Worm (Caenorhabditis elegans) whole organism, L4 larva: ENCODE measurements around the gene adh-1.
A peak's percentile ranks its signal among the peaks of the same experiment; 100 is the strongest.

Source experiments
- D1046.2 ChIP-seq: fragments of 200-800 bp; sonication (Bioruptor generic); IDR thresholded peaks from 2 replicates; pipeline ENCODE4 v1.3.6; 2022; ENCODE audit warnings: missing genetic modification characterization, missing compliant biosample characterization
- T20F7.1 ChIP-seq: fragments of 200-800 bp; sonication (Bioruptor generic); optimal IDR thresholded peaks from 2 replicates; lab custom pipeline; 2018; ENCODE audit warnings: mild to moderate bottlenecking, missing genetic modification characterization, missing compliant biosample characterization
- Y5F2A.4 ChIP-seq: fragments of 200-800 bp; sonication (Bioruptor generic); optimal IDR thresholded peaks from 2 replicates; lab custom pipeline; 2018; ENCODE audit warnings: mild to moderate bottlenecking, missing genetic modification characterization, missing compliant biosample characterization
- Y75B8A.6 ChIP-seq: fragments of 200-800 bp; sonication (Bioruptor generic); IDR thresholded peaks from 2 replicates; pipeline ENCODE4 v1.3.6; 2022; ENCODE audit warnings: missing genetic modification reagents, missing genetic modification characterization, missing compliant biosample characterization
- ZK337.2 ChIP-seq: fragments of 200-800 bp; sonication (Bioruptor generic); IDR thresholded peaks from 2 replicates; pipeline ENCODE4 v1.3.6; 2022; ENCODE audit warnings: missing genetic modification reagents, missing genetic modification characterization, missing compliant biosample characterization
- arid-1 ChIP-seq: fragments of 200-800 bp; sonication (Bioruptor generic); conservative IDR thresholded peaks from 2 replicates; pipeline ENCODE4 v1.3.6; 2022; ENCODE audit warnings: missing genetic modification reagents, missing genetic modification characterization, missing compliant biosample characterization
- ceh-44 ChIP-seq: fragments of 200-800 bp; sonication (Bioruptor generic); IDR thresholded peaks from 2 replicates; pipeline ENCODE4 v1.3.6; 2022; ENCODE audit warnings: missing genetic modification reagents, missing genetic modification characterization, missing compliant biosample characterization
- ces-1 ChIP-seq: fragments of 150-350 bp; sonication (generic microtip); optimal IDR thresholded peaks from 4 replicates; lab custom pipeline; 2014; ENCODE audit warnings: missing biosample characterization, missing genetic modification reagents, missing genetic modification characterization
- cey-2 ChIP-seq: sonication (generic microtip); optimal IDR thresholded peaks from 3 replicates; lab custom pipeline; 2017; ENCODE audit warnings: missing genetic modification characterization, mild to moderate bottlenecking, missing compliant biosample characterization, antibody characterized with exemption, borderline replicate concordance; ENCODE audit not compliant: insufficient read depth
- ctbp-1 ChIP-seq: fragments of 200-800 bp; sonication (Bioruptor generic); IDR thresholded peaks from 2 replicates; pipeline ENCODE4 v1.3.6; 2022; ENCODE audit warnings: missing genetic modification reagents, missing genetic modification characterization, missing compliant biosample characterization
- daf-19 ChIP-seq: fragments of 200-800 bp; sonication (Bioruptor generic); conservative IDR thresholded peaks from 2 replicates; pipeline ENCODE4 v1.3.6; 2022; ENCODE audit warnings: missing genetic modification characterization, missing compliant biosample characterization
- daf-8 ChIP-seq: fragments of 200-800 bp; sonication (Bioruptor generic); IDR thresholded peaks from 2 replicates; pipeline ENCODE4 v1.3.6; 2022; ENCODE audit warnings: missing genetic modification characterization, missing compliant biosample characterization
- dmd-8 ChIP-seq: fragments of 200-800 bp; sonication (Bioruptor generic); IDR thresholded peaks from 2 replicates; pipeline ENCODE4 v1.3.6; 2022; ENCODE audit warnings: missing genetic modification characterization, missing compliant biosample characterization
- dmd-9 ChIP-seq: fragments of 200-800 bp; sonication (Bioruptor generic); IDR thresholded peaks from 2 replicates; pipeline ENCODE4 v1.3.6; 2022; ENCODE audit warnings: missing genetic modification reagents, missing genetic modification characterization, missing compliant biosample characterization
- dpl-1 ChIP-seq: fragments of 150-350 bp; optimal IDR thresholded peaks from 2 replicates; lab custom pipeline; 2014; ENCODE audit warnings: missing biosample characterization, missing genetic modification reagents, missing genetic modification characterization
- duxl-1 ChIP-seq: sonication (generic microtip); optimal IDR thresholded peaks from 2 replicates; lab custom pipeline; 2016; ENCODE audit warnings: mild to moderate bottlenecking, missing genetic modification characterization, moderate library complexity, missing compliant biosample characterization; ENCODE audit not compliant: poor library complexity
- dve-1 ChIP-seq: sonication (generic microtip); optimal IDR thresholded peaks from 2 replicates; lab custom pipeline; 2017; ENCODE audit warnings: antibody characterized with exemption, mild to moderate bottlenecking, missing genetic modification characterization, missing compliant biosample characterization; ENCODE audit not compliant: insufficient read depth
- egl-27 ChIP-seq: sonication (generic microtip); optimal IDR thresholded peaks from 3 replicates; lab custom pipeline; 2017; ENCODE audit warnings: missing biosample characterization, missing genetic modification reagents, missing genetic modification characterization
- fos-1 ChIP-seq: fragments of 150-350 bp; optimal IDR thresholded peaks from 2 replicates; lab custom pipeline; 2014; ENCODE audit warnings: missing biosample characterization, missing genetic modification characterization
- hif-1 ChIP-seq, 2 experiments: sonication (generic microtip); optimal IDR thresholded peaks; 2 replicates each; lab custom pipeline; 2016 to 2017; ENCODE audit warnings: missing compliant biosample characterization in 2 of 2, missing genetic modification characterization in 2 of 2, missing genetic modification reagents in 2 of 2, missing genotype in 2 of 2, mild to moderate bottlenecking in 1 of 2
- hlh-11 ChIP-seq: fragments of 200-800 bp; sonication (Bioruptor generic); optimal IDR thresholded peaks from 2 replicates; lab custom pipeline; 2018; ENCODE audit warnings: mild to moderate bottlenecking, missing genetic modification characterization, missing compliant biosample characterization
- hlh-30 ChIP-seq: sonication (generic microtip); optimal IDR thresholded peaks from 2 replicates; lab custom pipeline; 2017; ENCODE audit warnings: antibody characterized with exemption, mild to moderate bottlenecking, missing genetic modification characterization, missing compliant biosample characterization; ENCODE audit not compliant: insufficient read depth
- hmg-1.1 ChIP-seq: fragments of 200-800 bp; sonication (Bioruptor generic); IDR thresholded peaks from 2 replicates; pipeline ENCODE4 v1.3.6; 2022; ENCODE audit warnings: missing genetic modification reagents, missing genetic modification characterization, missing compliant biosample characterization
- lin-1 ChIP-seq: fragments of 200-800 bp; sonication (Bioruptor generic); IDR thresholded peaks from 2 replicates; pipeline ENCODE4 v1.3.6; 2022; ENCODE audit warnings: missing genetic modification reagents, missing genetic modification characterization, missing compliant biosample characterization
- lin-13 ChIP-seq: fragments of 150-350 bp; optimal IDR thresholded peaks from 2 replicates; lab custom pipeline; 2014; ENCODE audit warnings: missing biosample characterization, missing genetic modification reagents, missing genetic modification characterization
- lir-3 ChIP-seq: sonication (generic microtip); optimal IDR thresholded peaks from 2 replicates; lab custom pipeline; 2016; ENCODE audit warnings: mild to moderate bottlenecking, missing genetic modification characterization, missing compliant biosample characterization
- lsy-2 ChIP-seq, 2 experiments: fragments of 150-350 bp in 1 of 2; sonication (generic microtip) in 1 of 2; optimal IDR thresholded peaks; 2 replicates each; lab custom pipeline; 2014 to 2017; ENCODE audit warnings: missing biosample characterization in 2 of 2, missing genetic modification characterization in 2 of 2
- madf-5 ChIP-seq, 2 experiments: fragments of 200-800 bp; sonication (Bioruptor generic); IDR thresholded peaks; 2 replicates each; pipeline ENCODE4 v1.3.6; 2022; ENCODE audit warnings: missing compliant biosample characterization in 2 of 2, missing genetic modification characterization in 2 of 2
- madf-9 ChIP-seq: fragments of 200-800 bp; sonication (Bioruptor generic); conservative IDR thresholded peaks from 2 replicates; pipeline ENCODE4 v1.3.6; 2022; ENCODE audit warnings: missing genetic modification reagents, missing genetic modification characterization, missing compliant biosample characterization
- mes-2 ChIP-seq: sonication (generic microtip); optimal IDR thresholded peaks from 2 replicates; lab custom pipeline; 2016; ENCODE audit warnings: missing genotype, mild to moderate bottlenecking, missing genetic modification characterization, missing compliant biosample characterization; ENCODE audit not compliant: poor library complexity, severe bottlenecking
- mxl-3 ChIP-seq: fragments of 200-800 bp; sonication (Bioruptor generic); optimal IDR thresholded peaks from 2 replicates; lab custom pipeline; 2018; ENCODE audit warnings: mild to moderate bottlenecking, missing genetic modification characterization, missing compliant biosample characterization
- nhr-10 ChIP-seq: fragments of 150-350 bp; optimal IDR thresholded peaks from 2 replicates; lab custom pipeline; 2014; ENCODE audit warnings: missing biosample characterization, missing genetic modification characterization
- nhr-102 ChIP-seq: sonication (generic microtip); optimal IDR thresholded peaks from 2 replicates; lab custom pipeline; 2016; ENCODE audit warnings: mild to moderate bottlenecking, missing genetic modification characterization, moderate library complexity, missing compliant biosample characterization
- nhr-11 ChIP-seq: fragments of 150-350 bp; optimal IDR thresholded peaks from 2 replicates; lab custom pipeline; 2014; ENCODE audit warnings: missing biosample characterization, missing genetic modification characterization
- nhr-28 ChIP-seq: fragments of 150-350 bp; optimal IDR thresholded peaks from 2 replicates; lab custom pipeline; 2014; ENCODE audit warnings: missing biosample characterization, missing genetic modification characterization
- nhr-41 ChIP-seq: fragments of 200-800 bp; sonication (Bioruptor generic); IDR thresholded peaks from 2 replicates; pipeline ENCODE4 v1.3.6; 2022; ENCODE audit warnings: missing genetic modification reagents, missing genetic modification characterization, missing compliant biosample characterization
- nhr-48 ChIP-seq: sonication (generic microtip); optimal IDR thresholded peaks from 2 replicates; lab custom pipeline; 2016; ENCODE audit warnings: mild to moderate bottlenecking, missing genetic modification characterization, missing compliant biosample characterization
- nhr-6 ChIP-seq: fragments of 150-350 bp; optimal IDR thresholded peaks from 2 replicates; lab custom pipeline; 2014; ENCODE audit warnings: missing biosample characterization, missing genetic modification characterization
- nhr-77 ChIP-seq: fragments of 150-350 bp; optimal IDR thresholded peaks from 2 replicates; lab custom pipeline; 2014; ENCODE audit warnings: missing biosample characterization, missing genetic modification characterization
- pqm-1 ChIP-seq: sonication (generic microtip); optimal IDR thresholded peaks from 2 replicates; lab custom pipeline; 2017; ENCODE audit warnings: missing biosample characterization, missing genetic modification characterization
- sdz-12 ChIP-seq: fragments of 200-800 bp; sonication (Bioruptor generic); optimal IDR thresholded peaks from 2 replicates; lab custom pipeline; 2018; ENCODE audit warnings: mild to moderate bottlenecking, missing genetic modification characterization, missing compliant biosample characterization
- set-16 ChIP-seq: fragments of 200-800 bp; sonication (Bioruptor generic); IDR thresholded peaks from 2 replicates; pipeline ENCODE4 v1.3.6; 2022; ENCODE audit warnings: missing genetic modification reagents, missing genetic modification characterization, missing compliant biosample characterization
- snpc-4 ChIP-seq: fragments of 150-350 bp; optimal IDR thresholded peaks from 2 replicates; lab custom pipeline; 2014; ENCODE audit warnings: missing biosample characterization, missing genetic modification characterization
- spr-1 ChIP-seq: sonication (generic microtip); optimal IDR thresholded peaks from 2 replicates; lab custom pipeline; 2016; ENCODE audit warnings: mild to moderate bottlenecking, missing genetic modification characterization, missing compliant biosample characterization
- tag-97 ChIP-seq: fragments of 200-800 bp; sonication (Bioruptor generic); IDR thresholded peaks from 2 replicates; pipeline ENCODE4 v1.3.6; 2022; ENCODE audit warnings: missing genetic modification characterization, missing compliant biosample characterization
- unc-62 ChIP-seq, 3 experiments: fragments of 150-350 bp in 1 of 3; sonication (generic microtip); optimal IDR thresholded peaks in 2 of 3; peaks in 1 of 3; 1 replicate in 1 of 3; 2 replicates in 2 of 3; lab custom pipeline; 2014 to 2017; ENCODE audit warnings: missing biosample characterization in 3 of 3, missing genetic modification characterization in 3 of 3, missing genetic modification reagents in 3 of 3, missing genotype in 1 of 3
- ztf-11 ChIP-seq: fragments of 150-350 bp; optimal IDR thresholded peaks from 2 replicates; lab custom pipeline; 2014; ENCODE audit warnings: missing biosample characterization, missing genetic modification characterization
- ztf-7 ChIP-seq: fragments of 150-350 bp; optimal IDR thresholded peaks from 2 replicates; lab custom pipeline; 2014; ENCODE audit warnings: missing biosample characterization, missing genetic modification characterization

The adh-1 gene

ce11 chrV:11919639-11920038 lies 31.6 kb downstream of the adh-1 start:
- 0 out of 2 replicates have a peak, but pooled peaks have one; percentile 53 for TF ChIP-seq daf-19 (GFP tag; lab: Robert Waterston, UW)
- no peak for TF ChIP-seq ZK337.2 (GFP tag; lab: Robert Waterston, UW)
- TF ChIP-seq nhr-102 = no peak
- TF ChIP-seq dpl-1 (GFP tag; lab: Kevin White, UChicago) = no peak
- no peak for TF ChIP-seq egl-27 (tag; lab: Kevin White, UChicago)
- TF ChIP-seq lin-13 (GFP tag; lab: Kevin White, UChicago) = no peak
- no peak for TF ChIP-seq madf-5 (GFP tag; IDR thresholded peaks at IDR 0.05; lab: Robert Waterston, UW)
- no peak for TF ChIP-seq nhr-48 (tag; lab: Kevin White, UChicago)
- peak; percentile 12 for TF ChIP-seq hlh-11
- TF ChIP-seq ces-1 (GFP tag; lab: Kevin White, UChicago) = no peak

ce11 chrV:11921229-11921628 lies 33.2 kb downstream of the adh-1 start:
- TF ChIP-seq hif-1 (tag; optimal IDR thresholded peaks at IDR 0.05; lab: Kevin White, UChicago) = peak in 1 of 2 experiments; percentile 39
- no peak for TF ChIP-seq ztf-7 (tag; lab: Kevin White, UChicago)
- TF ChIP-seq ceh-44 (GFP tag; lab: Robert Waterston, UW) = no peak
- TF ChIP-seq nhr-10 (tag; lab: Kevin White, UChicago) = peak; percentile 3
- no peak for TF ChIP-seq dmd-8 (GFP tag; lab: Robert Waterston, UW)
- TF ChIP-seq nhr-11 (tag; lab: Kevin White, UChicago) = peak; percentile 30
- no peak for TF ChIP-seq dmd-9 (GFP tag; lab: Robert Waterston, UW)
- no peak for TF ChIP-seq nhr-6 (tag; lab: Kevin White, UChicago)
- peak; percentile 60 for TF ChIP-seq mxl-3 (GFP tag; lab: Kevin White, UChicago)
- TF ChIP-seq hmg-1.1 (GFP tag; lab: Robert Waterston, UW) = peak; percentile 33; the same call in 1 of the 2 replicates
- no peak for TF ChIP-seq fos-1 (tag; lab: Kevin White, UChicago)
- peak; percentile 23 for TF ChIP-seq T20F7.1 (GFP tag; lab: Kevin White, UChicago)
- no peak for TF ChIP-seq nhr-102
- TF ChIP-seq Y75B8A.6 = 0 out of 2 replicates have a peak, but pooled peaks have one; percentile 51
- peak; percentile 27; the same call in 1 of the 2 replicates for TF ChIP-seq lin-1 (GFP tag; lab: Robert Waterston, UW)
- peak; percentile 88 for TF ChIP-seq hlh-30 (tag; lab: Kevin White, UChicago)
- TF ChIP-seq cey-2 (tag; lab: Kevin White, UChicago) = no peak
- no peak for TF ChIP-seq arid-1
- no peak for TF ChIP-seq Y5F2A.4
- no peak for TF ChIP-seq spr-1 (tag; lab: Kevin White, UChicago)
- no peak for TF ChIP-seq mes-2
- TF ChIP-seq madf-9 (GFP tag; lab: Robert Waterston, UW) = no peak
- TF ChIP-seq ctbp-1 (GFP tag; lab: Robert Waterston, UW) = no peak
- no peak for TF ChIP-seq lir-3 (tag; lab: Kevin White, UChicago)
- no peak for TF ChIP-seq set-16 (GFP tag; lab: Robert Waterston, UW)
- no peak for TF ChIP-seq unc-62 (GFP tag; optimal IDR thresholded peaks at IDR 0.05 in 1 of 2; lab: Kevin White, UChicago)
- TF ChIP-seq unc-62 (tag; optimal IDR thresholded peaks at IDR 0.05; lab: Kevin White, UChicago) = no peak
- TF ChIP-seq pqm-1 (tag; lab: Kevin White, UChicago) = peak; percentile 36
- no peak for TF ChIP-seq tag-97 (GFP tag; lab: Robert Waterston, UW)
- TF ChIP-seq dve-1 (tag; lab: Kevin White, UChicago) = peak; percentile 75
- TF ChIP-seq ztf-11 (tag; lab: Kevin White, UChicago) = no peak
- no peak for TF ChIP-seq daf-8 (GFP tag; lab: Robert Waterston, UW)
- TF ChIP-seq duxl-1 = peak; percentile 5
- TF ChIP-seq nhr-28 (tag; lab: Kevin White, UChicago) = peak; percentile 84
- no peak for TF ChIP-seq sdz-12 (GFP tag; lab: Kevin White, UChicago)
- no peak for TF ChIP-seq D1046.2 (GFP tag; lab: Robert Waterston, UW)
- peak in 1 of 2 experiments; percentile 45 for TF ChIP-seq lsy-2 (tag; optimal IDR thresholded peaks at IDR 0.05; lab: Kevin White, UChicago)
- peak; percentile 69 for TF ChIP-seq nhr-77 (tag; lab: Kevin White, UChicago)
- no peak for TF ChIP-seq snpc-4 (tag; lab: Kevin White, UChicago)
- TF ChIP-seq dpl-1 (GFP tag; lab: Kevin White, UChicago) = peak; percentile 9
- TF ChIP-seq nhr-41 (GFP tag; lab: Robert Waterston, UW) = no peak
